Worm (Caenorhabditis elegans) whole organism, late embryonic: ENCODE results near the gene Y51B9A.7.

ENCODE experiments used
- F13H6.1 ChIP-seq: sonication (generic microtip); optimal IDR thresholded peaks from 2 replicates; lab custom pipeline; 2016; ENCODE audit warnings: missing genetic modification characterization, missing compliant biosample characterization
- ama-1 ChIP-seq: fragments of 150-350 bp; optimal IDR thresholded peaks from 2 replicates; lab custom pipeline; 2014
- ceh-18 ChIP-seq: sonication (generic microtip); optimal IDR thresholded peaks from 2 replicates; lab custom pipeline; 2016; ENCODE audit warnings: missing genetic modification characterization, missing compliant biosample characterization
- ceh-19 ChIP-seq: fragments of 200-800 bp; sonication (Bioruptor generic); optimal IDR thresholded peaks from 2 replicates; lab custom pipeline; 2018; ENCODE audit warnings: mild to moderate bottlenecking, missing genetic modification characterization, missing compliant biosample characterization
- ceh-2 ChIP-seq: sonication (generic microtip); optimal IDR thresholded peaks from 2 replicates; lab custom pipeline; 2016; ENCODE audit warnings: missing genotype, missing genetic modification characterization, missing compliant biosample characterization
- ceh-22 ChIP-seq: sonication (generic microtip); optimal IDR thresholded peaks from 2 replicates; lab custom pipeline; 2017; ENCODE audit warnings: missing biosample characterization, missing genetic modification characterization
- ceh-30 ChIP-seq: fragments of 150-350 bp; optimal IDR thresholded peaks from 2 replicates; lab custom pipeline; 2014; ENCODE audit warnings: missing biosample characterization, missing genetic modification characterization
- ceh-31 ChIP-seq: sonication (generic microtip); optimal IDR thresholded peaks from 2 replicates; lab custom pipeline; 2016; ENCODE audit warnings: missing genetic modification characterization, missing compliant biosample characterization
- ceh-34 ChIP-seq: sonication (generic microtip); optimal IDR thresholded peaks from 2 replicates; lab custom pipeline; 2016; ENCODE audit warnings: mild to moderate bottlenecking, missing genetic modification characterization, missing compliant biosample characterization
- ceh-45 ChIP-seq: fragments of 200-800 bp; sonication (Bioruptor generic); IDR thresholded peaks from 2 replicates; pipeline ENCODE4 v1.3.6; 2022; ENCODE audit warnings: missing genetic modification reagents, missing genetic modification characterization, missing compliant biosample characterization
- che-1 ChIP-seq: sonication (generic microtip); optimal IDR thresholded peaks from 2 replicates; lab custom pipeline; 2016; ENCODE audit warnings: mild to moderate bottlenecking, missing genetic modification characterization, missing compliant biosample characterization
- dve-1 ChIP-seq: sonication (generic microtip); optimal IDR thresholded peaks from 2 replicates; lab custom pipeline; 2017; ENCODE audit warnings: antibody characterized with exemption, mild to moderate bottlenecking, missing genetic modification characterization, missing compliant biosample characterization
- fkh-6 ChIP-seq: sonication (generic microtip); optimal IDR thresholded peaks from 2 replicates; lab custom pipeline; 2016; ENCODE audit warnings: missing genetic modification characterization, missing compliant biosample characterization
- gmeb-2 ChIP-seq: sonication (generic microtip); optimal IDR thresholded peaks from 2 replicates; lab custom pipeline; 2016; ENCODE audit warnings: missing genetic modification characterization, inconsistent platforms, missing compliant biosample characterization
- hlh-15 ChIP-seq: sonication (generic microtip); optimal IDR thresholded peaks from 2 replicates; lab custom pipeline; 2016; ENCODE audit warnings: missing genetic modification characterization, missing compliant biosample characterization
- hlh-30 ChIP-seq: sonication (generic microtip); optimal IDR thresholded peaks from 2 replicates; lab custom pipeline; 2017; ENCODE audit warnings: antibody characterized with exemption, missing genetic modification characterization, missing compliant biosample characterization; ENCODE audit not compliant: insufficient read depth
- hlh-6 ChIP-seq: sonication (generic microtip); optimal IDR thresholded peaks from 2 replicates; lab custom pipeline; 2016; ENCODE audit warnings: missing genotype, missing genetic modification characterization, missing compliant biosample characterization
- hlh-8 ChIP-seq: sonication (generic microtip); optimal IDR thresholded peaks from 2 replicates; lab custom pipeline; 2016; ENCODE audit warnings: missing genotype, missing genetic modification characterization, missing compliant biosample characterization
- nfya-1 ChIP-seq: sonication (generic microtip); optimal IDR thresholded peaks from 2 replicates; lab custom pipeline; 2017; ENCODE audit warnings: missing genetic modification characterization, mild to moderate bottlenecking, missing compliant biosample characterization, antibody characterized with exemption, moderate library complexity
- nhr-11 ChIP-seq: fragments of 150-350 bp; optimal IDR thresholded peaks from 2 replicates; lab custom pipeline; 2014; ENCODE audit warnings: missing biosample characterization, missing genetic modification characterization
- npax-4 ChIP-seq: sonication (generic microtip); optimal IDR thresholded peaks from 2 replicates; lab custom pipeline; 2016; ENCODE audit warnings: missing genetic modification characterization, missing compliant biosample characterization
- odd-2 ChIP-seq: sonication (generic microtip); optimal IDR thresholded peaks from 2 replicates; lab custom pipeline; 2017; ENCODE audit warnings: antibody characterized with exemption, mild to moderate bottlenecking, missing genetic modification characterization, missing compliant biosample characterization
- pag-3 ChIP-seq: sonication (generic microtip); optimal IDR thresholded peaks from 2 replicates; lab custom pipeline; 2016; ENCODE audit warnings: missing compliant biosample characterization, missing genetic modification characterization, borderline replicate concordance
- pat-9 ChIP-seq: fragments of 200-800 bp; sonication (Bioruptor generic); optimal IDR thresholded peaks from 2 replicates; lab custom pipeline; 2018; ENCODE audit warnings: mild to moderate bottlenecking, missing genetic modification characterization, moderate library complexity, missing compliant biosample characterization
- pax-1 ChIP-seq: fragments of 150-350 bp; optimal IDR thresholded peaks from 2 replicates; lab custom pipeline; 2014; ENCODE audit warnings: missing biosample characterization, missing genetic modification characterization
- pha-4 ChIP-seq: fragments of 150-350 bp; optimal IDR thresholded peaks from 2 replicates; lab custom pipeline; 2018; ENCODE audit warnings: missing biosample characterization, missing genetic modification reagents, missing genetic modification characterization
- pros-1 ChIP-seq: fragments of 150-350 bp; optimal IDR thresholded peaks from 2 replicates; lab custom pipeline; 2014; ENCODE audit warnings: missing biosample characterization, missing genetic modification reagents, missing genetic modification characterization
- ref-2 ChIP-seq: sonication (generic microtip); optimal IDR thresholded peaks from 2 replicates; lab custom pipeline; 2016; ENCODE audit warnings: missing genetic modification characterization, missing compliant biosample characterization
- rnt-1 ChIP-seq: sonication (generic microtip); optimal IDR thresholded peaks from 2 replicates; lab custom pipeline; 2016; ENCODE audit warnings: missing genetic modification characterization, missing compliant biosample characterization
- sox-2 ChIP-seq: fragments of 200-800 bp; sonication (Bioruptor generic); IDR thresholded peaks from 2 replicates; pipeline ENCODE4 v1.3.6; 2022; ENCODE audit warnings: missing genetic modification reagents, missing genetic modification characterization, missing compliant biosample characterization
- syd-9 ChIP-seq: sonication (generic microtip); optimal IDR thresholded peaks from 2 replicates; lab custom pipeline; 2016; ENCODE audit warnings: mild to moderate bottlenecking, missing genetic modification characterization, moderate library complexity, missing compliant biosample characterization
- tbx-2 ChIP-seq: sonication (generic microtip); optimal IDR thresholded peaks from 2 replicates; lab custom pipeline; 2016; ENCODE audit warnings: missing genetic modification characterization, missing compliant biosample characterization
- tbx-7 ChIP-seq: sonication (generic microtip); optimal IDR thresholded peaks from 2 replicates; lab custom pipeline; 2016; ENCODE audit warnings: missing genotype, missing genetic modification characterization, missing compliant biosample characterization
- ttx-3 ChIP-seq: sonication (generic microtip); optimal IDR thresholded peaks from 2 replicates; lab custom pipeline; 2016; ENCODE audit warnings: missing genetic modification reagents, missing genetic modification characterization, missing compliant biosample characterization
- unc-3 ChIP-seq, 2 experiments: fragments of 200-800 bp in 1 of 2; sonication (Bioruptor generic) in 1 of 2; sonication (generic microtip) in 1 of 2; conservative IDR thresholded peaks in 1 of 2; optimal IDR thresholded peaks in 1 of 2; 2 replicates each; pipeline versions ENCODE4 v1.3.6 to Lab custom; 2016 to 2022; ENCODE audit warnings: missing compliant biosample characterization in 2 of 2, missing genetic modification characterization in 2 of 2, missing genetic modification reagents in 1 of 2
- unc-42 ChIP-seq: sonication (generic microtip); optimal IDR thresholded peaks from 2 replicates; lab custom pipeline; 2016; ENCODE audit warnings: missing genotype, missing genetic modification characterization, missing compliant biosample characterization
- unc-55 ChIP-seq: sonication (generic microtip); optimal IDR thresholded peaks from 2 replicates; lab custom pipeline; 2017; ENCODE audit warnings: missing biosample characterization, missing genetic modification reagents, missing genetic modification characterization
- unc-86 ChIP-seq: sonication (generic microtip); optimal IDR thresholded peaks from 2 replicates; lab custom pipeline; 2016; ENCODE audit warnings: missing genetic modification characterization, missing compliant biosample characterization
- ztf-16 ChIP-seq: sonication (generic microtip); optimal IDR thresholded peaks from 2 replicates; lab custom pipeline; 2017; ENCODE audit warnings: missing genetic modification characterization, missing compliant biosample characterization

Y51B9A.7 gene

DNA sequence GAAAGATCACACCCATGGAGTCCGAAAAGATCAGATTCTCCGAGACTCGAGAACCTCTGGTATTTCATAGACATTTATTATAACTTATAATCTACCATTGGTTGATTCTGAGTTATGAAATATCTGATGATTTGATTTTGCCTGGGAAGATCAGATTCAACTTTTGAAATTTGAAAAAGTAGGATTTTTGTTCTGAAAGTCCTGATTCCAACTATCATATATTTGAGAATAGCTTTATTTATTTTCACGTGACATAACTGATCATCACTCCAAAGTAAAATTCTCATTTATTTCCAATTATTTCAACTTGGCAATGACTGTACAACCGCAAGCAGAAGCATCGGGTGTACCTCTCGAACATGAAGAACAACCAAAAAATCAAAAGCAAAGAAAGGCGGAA, at the start of gene Y51B9A.7:
Gene Y51B9A.7 (plus strand): TSS at position 301 of the 400 bp plus-strand sequence.
- TF ChIP-seq hlh-15 (no peak), npax-4 (tag; lab: Kevin White, UChicago) (no peak), nhr-11 (tag; lab: Kevin White, UChicago) (no peak), che-1 (tag; lab: Kevin White, UChicago) (no peak), dve-1 (tag; lab: Kevin White, UChicago) (no peak), pha-4 (tag; lab: Kevin White, UChicago) (no peak), syd-9 (tag; lab: Kevin White, UChicago) (no peak), pag-3 (no peak), fkh-6 (tag; lab: Kevin White, UChicago) (no peak), ceh-22 (no peak), ceh-19 (GFP tag; lab: Kevin White, UChicago) (no peak), hlh-6 (tag; lab: Kevin White, UChicago) (no peak), ceh-18 (no peak), sox-2 (GFP tag; lab: Robert Waterston, UW) (no peak), rnt-1 (tag; lab: Kevin White, UChicago) (no peak), ama-1 (lab: Kevin White, UChicago) (no peak), ceh-45 (GFP tag; lab: Robert Waterston, UW) (no peak), ceh-31 (tag; lab: Kevin White, UChicago) (no peak), pat-9 (no peak), F13H6.1 (tag; lab: Kevin White, UChicago) (no peak)
- TF ChIP-seq, all 69 proteins: peak for 0

DNA sequence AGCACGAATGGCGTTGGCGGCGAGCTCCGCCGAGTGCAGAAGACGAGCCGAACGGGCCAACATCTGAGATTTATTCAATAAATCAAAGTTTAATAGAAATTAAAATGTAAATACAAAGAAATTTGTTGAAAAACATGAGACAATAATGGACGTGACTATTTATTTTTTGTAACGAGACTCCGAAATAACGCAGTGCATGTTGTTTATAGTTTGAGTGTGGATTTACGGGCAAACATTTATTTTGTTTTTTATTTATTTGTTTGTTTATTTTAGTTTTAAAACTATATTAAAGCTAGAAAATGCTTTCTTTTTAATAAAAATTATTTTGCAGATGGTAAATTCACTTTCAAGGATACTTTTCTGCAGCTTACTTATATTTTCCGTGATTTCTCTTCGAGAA, 47.2 kb upstream of the Y51B9A.7 start, which contains the start of the genes sdhb-1 and cup-15:
Gene sdhb-1 (minus strand): TSS at position 63 of the 400 bp plus-strand sequence.
Gene cup-15 (plus strand): TSS at position 332 of the 400 bp plus-strand sequence.
- TF ChIP-seq odd-2 (tag; lab: Kevin White, UChicago): no peak
- TF ChIP-seq ceh-30: no peak
- TF ChIP-seq gmeb-2 (tag; lab: Kevin White, UChicago): no peak

DNA sequence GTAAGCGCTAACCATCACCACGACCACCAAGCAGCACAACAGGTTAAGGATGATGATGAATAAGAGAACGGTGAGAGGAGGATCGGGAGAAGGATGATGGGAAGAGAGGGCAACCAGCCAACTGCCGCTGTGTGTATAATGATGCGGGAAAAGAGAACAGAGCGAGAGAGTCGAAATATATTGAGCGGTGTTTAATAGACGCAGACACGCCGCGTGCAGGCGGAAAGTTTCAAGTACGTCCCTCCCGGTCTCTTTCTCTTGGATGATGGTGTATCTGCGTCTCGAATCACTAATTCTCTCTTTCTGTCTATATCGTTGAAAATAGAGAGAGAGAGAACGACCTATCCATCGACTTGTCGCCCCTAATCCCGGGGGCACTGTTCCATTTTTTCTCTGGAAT, 43.1 kb upstream of the Y51B9A.7 start:
- peak; percentile 38 for TF ChIP-seq tbx-2
- TF ChIP-seq ceh-19 (GFP tag; lab: Kevin White, UChicago): peak; percentile 32
- TF ChIP-seq ceh-22: peak; percentile 12
- TF ChIP-seq ref-2 (tag; lab: Kevin White, UChicago): peak; percentile 30
- peak; percentile 2 for TF ChIP-seq dve-1 (tag; lab: Kevin White, UChicago)
- peak; percentile 18 for TF ChIP-seq unc-55 (GFP tag; lab: Kevin White, UChicago)
- TF ChIP-seq ttx-3 (tag; lab: Kevin White, UChicago): no peak
- TF ChIP-seq ztf-16 (tag; lab: Kevin White, UChicago): no peak
- 0 out of 2 replicates have a peak, but pooled peaks have one; percentile 18 for TF ChIP-seq unc-3 (GFP tag; conservative IDR thresholded peaks at IDR 0.05; lab: Robert Waterston, UW)
- no peak for TF ChIP-seq unc-3 (tag; optimal IDR thresholded peaks at IDR 0.05; lab: Kevin White, UChicago)
- peak; percentile 26 for TF ChIP-seq ceh-31 (tag; lab: Kevin White, UChicago)
- TF ChIP-seq hlh-30 (tag; lab: Kevin White, UChicago): peak; percentile 54
- peak; percentile 55 for TF ChIP-seq ceh-34
- peak; percentile 74 for TF ChIP-seq ceh-18
- TF ChIP-seq pat-9: no peak
- TF ChIP-seq nfya-1: peak; percentile 69
- no peak for TF ChIP-seq pax-1
- TF ChIP-seq unc-42 (tag; lab: Kevin White, UChicago): peak; percentile 7

DNA sequence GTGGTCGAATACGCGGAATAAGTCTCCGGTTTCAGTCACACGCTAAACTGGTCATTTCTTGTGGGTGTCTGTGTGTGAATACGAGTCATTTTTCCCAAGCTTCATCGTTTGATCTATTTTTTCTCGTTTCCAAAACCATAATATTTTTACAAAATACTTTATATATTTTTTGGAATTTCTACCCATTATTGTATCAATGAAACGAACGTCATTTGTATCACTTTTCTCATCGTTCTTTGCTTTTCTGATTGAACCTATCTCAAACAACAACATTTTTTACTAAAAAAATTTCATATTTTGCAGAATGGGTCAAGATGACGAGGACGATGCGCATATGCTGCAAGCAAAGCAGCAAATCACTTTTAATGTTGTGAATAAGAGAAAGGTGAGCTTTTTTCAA, 41.6 kb upstream of the Y51B9A.7 start, which contains the start of gene mel-11:
Gene mel-11 (plus strand): TSS at position 301 of the 400 bp plus-strand sequence.
- TF ChIP-seq ttx-3 (tag; lab: Kevin White, UChicago) (no peak), unc-86 (no peak), ceh-18 (no peak), pros-1 (tag; lab: Kevin White, UChicago) (no peak), ceh-2 (tag; lab: Kevin White, UChicago) (no peak), npax-4 (tag; lab: Kevin White, UChicago) (no peak), rnt-1 (tag; lab: Kevin White, UChicago) (no peak), odd-2 (tag; lab: Kevin White, UChicago) (no peak), hlh-8 (no peak), tbx-2 (no peak), unc-42 (tag; lab: Kevin White, UChicago) (no peak), ceh-34 (no peak), tbx-7 (no peak), unc-3 (GFP tag; conservative IDR thresholded peaks at IDR 0.05; lab: Robert Waterston, UW) (no peak), unc-3 (tag; optimal IDR thresholded peaks at IDR 0.05; lab: Kevin White, UChicago) (no peak)
